Fruit fly (Drosophila melanogaster) S2 (cell line): ENCODE results near the gene CG9101.

Source experiments
- CG8478 ChIP-seq: fragments of >200 bp; optimal IDR thresholded peaks from 2 replicates; lab custom pipeline; 2018
- CTCF ChIP-seq, 2 experiments: fragments of >200 bp; optimal IDR thresholded peaks; 2 replicates each; lab custom pipeline; 2018

CG9101 gene

dm6 chrX:15229775-15230174 lies at the start of gene CG9101:
TSS of gene CG9101 (minus strand) at chrX:15229875.
- no peak for TF ChIP-seq CG8478
- no peak for TF ChIP-seq CTCF (optimal IDR thresholded peaks at IDR 0.05; lab: Kevin White, UChicago)

DNA sequence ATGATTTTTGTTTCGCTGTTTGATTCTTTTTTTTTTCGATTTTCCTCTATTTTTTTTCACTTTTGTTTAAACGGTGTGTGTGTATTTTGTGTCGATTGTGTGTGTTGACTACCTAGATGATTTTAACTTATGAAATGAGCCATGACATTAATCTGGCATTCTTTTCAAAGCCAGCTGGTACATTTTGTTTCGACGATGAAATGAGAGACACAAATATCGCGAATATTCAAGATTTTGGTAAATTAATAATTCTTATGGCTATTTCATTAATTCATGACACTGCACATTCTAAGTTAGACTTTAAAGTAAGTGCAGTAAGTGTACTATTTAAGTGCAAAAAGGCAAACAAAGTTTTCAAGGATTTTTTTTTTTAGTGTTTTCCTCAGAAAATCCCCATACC lies 42.6 kb upstream of the CG9101 start, which contains the start of gene CG9106:
Gene CG9106 (minus strand): TSS at position 101 of the 400 bp plus-strand sequence.
- TF ChIP-seq CG8478 (no peak), CTCF (optimal IDR thresholded peaks at IDR 0.05; lab: Kevin White, UChicago) (no peak)

dm6 chrX:15259295-15259694 lies 29.6 kb upstream of the CG9101 start:
- no peak for TF ChIP-seq CG8478

dm6 chrX:15244813-15245212 lies 15.1 kb upstream of the CG9101 start, which contains the start of gene PPYR1:
TSS of gene PPYR1 (minus strand) at chrX:15244913.
- TF ChIP-seq CG8478 (no peak), CTCF (optimal IDR thresholded peaks at IDR 0.05; lab: Kevin White, UChicago) (no peak)

DNA sequence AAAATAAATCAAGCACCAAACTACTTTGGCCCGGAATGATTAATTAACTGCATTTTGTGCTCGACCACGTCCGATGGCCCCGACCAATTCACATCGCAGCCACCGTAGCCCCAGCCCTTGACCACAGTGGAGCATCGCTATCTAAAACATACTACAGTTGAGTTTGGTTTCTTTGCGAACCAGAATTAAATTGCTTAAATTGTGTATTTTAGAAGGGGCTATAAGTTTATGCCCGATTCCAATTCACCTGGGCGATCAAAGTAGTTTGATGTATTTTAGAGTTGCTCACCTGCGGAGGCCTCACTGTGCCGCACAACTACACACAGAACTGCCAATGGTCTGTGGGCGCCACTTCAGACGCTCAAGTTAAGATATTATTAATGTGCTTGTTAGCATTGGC lies 5.6 kb upstream of the CG9101 start:
- TF ChIP-seq CTCF (optimal IDR thresholded peaks at IDR 0.05; lab: Kevin White, UChicago) (no peak), CG8478 (no peak)

DNA sequence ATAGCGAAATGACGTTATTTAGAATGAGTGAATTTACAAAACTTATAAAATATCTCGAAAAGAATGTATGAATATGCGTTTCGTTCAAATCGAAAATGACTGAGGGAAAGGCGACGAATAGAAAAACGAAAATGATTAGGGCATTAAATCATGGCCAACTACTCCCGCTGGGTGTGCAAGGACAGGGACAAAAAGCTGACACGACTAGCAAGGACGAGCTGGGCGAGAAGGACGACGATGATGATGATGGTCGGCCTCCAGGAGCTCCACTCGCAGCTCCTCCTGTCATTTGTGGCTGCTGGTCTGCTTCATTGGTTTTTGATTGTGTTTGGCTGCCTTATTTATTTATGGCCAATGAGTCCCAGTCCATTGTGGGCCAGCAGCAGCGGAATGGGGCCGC lies 6.2 kb downstream of the CG9101 start, which contains the start of gene CG43076:
Gene CG43076 (minus strand): TSS at position 101 of the 400 bp plus-strand sequence.
- TF ChIP-seq CTCF (optimal IDR thresholded peaks at IDR 0.05; lab: Kevin White, UChicago) (no peak), CG8478 (no peak)

- TF ChIP-seq CG8478 (no peak), CTCF (optimal IDR thresholded peaks at IDR 0.05; lab: Kevin White, UChicago) (no peak)
These were observed 8.6 kb downstream of the CG9101 start, which contains the start of gene CG43075 for dm6 chrX:15221076-15221475. TSS of gene CG43075 (minus strand) at chrX:15221176.

- TF ChIP-seq CTCF (optimal IDR thresholded peaks at IDR 0.05; lab: Kevin White, UChicago) (no peak), CG8478 (no peak)
These were observed 13.6 kb downstream of the CG9101 start for dm6 chrX:15216048-15216447.

dm6 chrX:15210086-15210485 lies 19.6 kb downstream of the CG9101 start, which contains the start of gene CG5662:
TSS of gene CG5662 (plus strand) at chrX:15210386.
- TF ChIP-seq CG8478 (no peak), CTCF (optimal IDR thresholded peaks at IDR 0.05; lab: Kevin White, UChicago) (no peak)

dm6 chrX:15206536-15206935 lies 23.1 kb downstream of the CG9101 start, which contains the start of gene CG32588:
TSS of gene CG32588 (minus strand) at chrX:15206636.
- TF ChIP-seq CTCF (optimal IDR thresholded peaks at IDR 0.05; lab: Kevin White, UChicago), result no peak
- TF ChIP-seq CG8478, result no peak

- peak; percentile 64 for TF ChIP-seq CTCF (optimal IDR thresholded peaks at IDR 0.05; lab: Kevin White, UChicago)
- no peak for TF ChIP-seq CG8478
These were observed 26.0 kb downstream of the CG9101 start for dm6 chrX:15203634-15204033.

DNA sequence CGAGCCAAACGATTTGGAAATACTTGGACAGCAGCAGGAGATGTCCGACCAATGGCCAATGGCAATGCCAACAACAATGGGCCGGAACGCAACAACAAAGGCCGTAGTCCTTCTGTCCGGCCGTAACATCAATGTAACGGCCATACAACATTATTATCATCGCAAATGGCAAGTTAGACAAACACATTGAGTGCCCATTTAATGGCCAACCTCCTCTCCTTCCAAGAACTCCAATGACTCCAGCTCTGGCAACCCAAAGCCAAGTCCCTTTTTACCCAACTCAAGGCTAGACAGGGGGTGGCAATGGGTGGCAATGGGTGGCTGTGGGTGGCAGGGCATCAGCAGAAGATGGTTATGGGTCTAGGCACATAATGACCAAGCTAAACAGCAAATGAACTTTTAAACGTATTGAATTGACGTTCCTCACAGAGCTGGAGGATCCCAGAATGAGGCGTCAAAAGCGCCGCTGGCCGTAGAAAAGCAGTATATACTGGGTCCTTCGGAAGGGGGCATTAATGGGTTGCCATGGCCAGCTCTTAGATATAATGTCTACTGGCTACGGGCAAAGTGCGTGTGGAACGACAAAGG lies 29.7 kb downstream of the CG9101 start:
- no peak for TF ChIP-seq CTCF (optimal IDR thresholded peaks at IDR 0.05; lab: Kevin White, UChicago)
- TF ChIP-seq CG8478, result no peak
